Worm (Caenorhabditis elegans) whole organism, mixed stage, embryonic: Measurements from ENCODE around the gene sop-2.

Experiments
- M03D4.4 ChIP-seq: sonication (generic microtip); optimal IDR thresholded peaks from 2 replicates; lab custom pipeline; 2017; ENCODE audit warnings: mild to moderate bottlenecking, missing genetic modification characterization, missing compliant biosample characterization
- blmp-1 ChIP-seq: fragments of 150-350 bp; optimal IDR thresholded peaks from 2 replicates; lab custom pipeline; 2014; ENCODE audit warnings: missing biosample characterization, missing genetic modification characterization
- ceh-39 ChIP-seq: fragments of 150-350 bp; optimal IDR thresholded peaks from 2 replicates; lab custom pipeline; 2014; ENCODE audit warnings: missing biosample characterization, missing genetic modification characterization
- ceh-43 ChIP-seq: fragments of 200-800 bp; sonication (Bioruptor generic); optimal IDR thresholded peaks from 2 replicates; lab custom pipeline; 2018; ENCODE audit warnings: mild to moderate bottlenecking, missing genetic modification characterization, moderate library complexity, missing compliant biosample characterization
- ceh-83 ChIP-seq: fragments of 200-800 bp; sonication (Bioruptor generic); optimal IDR thresholded peaks from 2 replicates; lab custom pipeline; 2018; ENCODE audit warnings: mild to moderate bottlenecking, missing genetic modification characterization, missing compliant biosample characterization
- drap-1 ChIP-seq: fragments of 200-800 bp; sonication (Bioruptor generic); optimal IDR thresholded peaks from 3 replicates; lab custom pipeline; 2018; ENCODE audit warnings: mild to moderate bottlenecking, missing genetic modification characterization, missing compliant biosample characterization
- elt-1 ChIP-seq: sonication (generic microtip); optimal IDR thresholded peaks from 2 replicates; lab custom pipeline; 2017; ENCODE audit warnings: missing genetic modification characterization, mild to moderate bottlenecking, missing compliant biosample characterization, antibody characterized with exemption, moderate library complexity, borderline replicate concordance; ENCODE audit not compliant: insufficient read depth
- elt-3 ChIP-seq: fragments of 150-350 bp; optimal IDR thresholded peaks from 2 replicates; lab custom pipeline; 2014; ENCODE audit warnings: missing biosample characterization, missing genetic modification characterization
- flh-1 ChIP-seq: fragments of 200-800 bp; sonication (Bioruptor generic); optimal IDR thresholded peaks from 2 replicates; lab custom pipeline; 2018; ENCODE audit warnings: mild to moderate bottlenecking, missing genetic modification characterization, moderate library complexity, missing compliant biosample characterization
- hlh-1 ChIP-seq: fragments of 150-350 bp; optimal IDR thresholded peaks from 2 replicates; lab custom pipeline; 2014; ENCODE audit warnings: missing biosample characterization, missing genetic modification reagents, missing genetic modification characterization
- lin-32 ChIP-seq: fragments of 200-800 bp; sonication (Bioruptor generic); optimal IDR thresholded peaks from 2 replicates; lab custom pipeline; 2018; ENCODE audit warnings: mild to moderate bottlenecking, missing genetic modification characterization, missing compliant biosample characterization
- lsy-2 ChIP-seq: fragments of 150-350 bp; optimal IDR thresholded peaks from 2 replicates; lab custom pipeline; 2014; ENCODE audit warnings: missing biosample characterization, missing genetic modification characterization
- mab-5 ChIP-seq: fragments of 150-350 bp; optimal IDR thresholded peaks from 2 replicates; lab custom pipeline; 2014; ENCODE audit warnings: missing biosample characterization, missing genetic modification characterization
- mep-1 ChIP-seq: fragments of 150-350 bp; optimal IDR thresholded peaks from 2 replicates; lab custom pipeline; 2017; ENCODE audit warnings: missing biosample characterization, missing genetic modification reagents, missing genetic modification characterization, inconsistent platforms
- nhr-12 ChIP-seq: fragments of 150-350 bp; optimal IDR thresholded peaks from 2 replicates; lab custom pipeline; 2014; ENCODE audit warnings: missing biosample characterization, missing genetic modification characterization
- nhr-2 ChIP-seq: fragments of 150-350 bp; optimal IDR thresholded peaks from 2 replicates; lab custom pipeline; 2014; ENCODE audit warnings: missing biosample characterization, missing genetic modification characterization
- nhr-237 ChIP-seq: fragments of 150-350 bp; optimal IDR thresholded peaks from 2 replicates; lab custom pipeline; 2014; ENCODE audit warnings: missing biosample characterization, missing genetic modification characterization
- nhr-28 ChIP-seq: fragments of 150-350 bp; optimal IDR thresholded peaks from 2 replicates; lab custom pipeline; 2014; ENCODE audit warnings: missing biosample characterization, missing genetic modification characterization
- nhr-76 ChIP-seq: sonication (generic microtip); optimal IDR thresholded peaks from 2 replicates; lab custom pipeline; 2017; ENCODE audit warnings: missing biosample characterization, missing genetic modification characterization
- sem-2 ChIP-seq: fragments of 200-800 bp; sonication (Bioruptor generic); optimal IDR thresholded peaks from 2 replicates; lab custom pipeline; 2018; ENCODE audit warnings: mild to moderate bottlenecking, missing genetic modification characterization, missing compliant biosample characterization
- snpc-4 ChIP-seq: fragments of 150-350 bp; optimal IDR thresholded peaks from 2 replicates; lab custom pipeline; 2014; ENCODE audit warnings: missing biosample characterization, missing genetic modification characterization
- sptf-1 ChIP-seq: sonication (generic microtip); optimal IDR thresholded peaks from 2 replicates; lab custom pipeline; 2017; ENCODE audit warnings: mild to moderate bottlenecking, missing genetic modification characterization, moderate library complexity, missing compliant biosample characterization
- tbx-8 ChIP-seq: fragments of 200-800 bp; sonication (Bioruptor generic); optimal IDR thresholded peaks from 2 replicates; lab custom pipeline; 2018; ENCODE audit warnings: mild to moderate bottlenecking, missing genetic modification characterization, moderate library complexity, missing compliant biosample characterization
- unc-120 ChIP-seq: sonication (generic microtip); optimal IDR thresholded peaks from 2 replicates; lab custom pipeline; 2017; ENCODE audit warnings: missing genetic modification characterization, missing compliant biosample characterization; ENCODE audit not compliant: poor library complexity, severe bottlenecking
- unc-62 ChIP-seq: fragments of 150-350 bp; optimal IDR thresholded peaks from 2 replicates; lab custom pipeline; 2014; ENCODE audit warnings: missing biosample characterization, missing genetic modification reagents, missing genetic modification characterization
- zip-8 ChIP-seq: fragments of 150-350 bp; optimal IDR thresholded peaks from 2 replicates; lab custom pipeline; 2014; ENCODE audit warnings: missing biosample characterization, missing genetic modification characterization
- ztf-11 ChIP-seq: fragments of 150-350 bp; optimal IDR thresholded peaks from 2 replicates; lab custom pipeline; 2014; ENCODE audit warnings: missing biosample characterization, missing genetic modification characterization

sop-2 gene

DNA sequence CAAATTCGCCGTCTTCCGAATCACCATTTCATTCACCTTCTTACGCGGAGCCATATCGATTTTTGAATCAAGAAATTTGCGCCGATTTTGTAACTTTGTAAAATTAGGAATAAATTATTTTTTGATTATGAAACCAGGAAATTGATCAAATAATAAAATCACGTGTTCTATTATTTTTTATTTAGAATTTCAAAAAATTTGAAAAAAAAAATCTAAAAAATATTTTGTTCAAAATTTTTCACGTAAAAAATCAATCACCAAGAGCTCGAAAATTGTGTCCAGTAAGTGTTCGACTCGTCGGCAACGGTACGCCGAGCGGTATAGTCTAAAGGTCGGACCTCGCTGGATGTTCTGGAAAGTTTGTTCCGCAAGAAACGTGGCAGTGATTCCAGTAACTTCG lies 53.9 kb downstream of the sop-2 start, which contains the start of gene Y57A10B.7:
TSS of gene Y57A10B.7 (minus strand) at position 101 of the 400 bp plus-strand sequence.
- TF ChIP-seq ztf-11 (tag; lab: Kevin White, UChicago) (no peak), snpc-4 (tag; lab: Kevin White, UChicago) (no peak), elt-3 (tag; lab: Kevin White, UChicago) (no peak), mep-1 (tag; lab: Kevin White, UChicago) (no peak), zip-8 (tag; lab: Kevin White, UChicago) (no peak), lsy-2 (tag; lab: Kevin White, UChicago) (no peak), drap-1 (no peak), unc-62 (GFP tag; lab: Kevin White, UChicago) (no peak), tbx-8 (no peak), M03D4.4 (tag; lab: Kevin White, UChicago) (no peak), ceh-39 (no peak), nhr-12 (tag; lab: Kevin White, UChicago) (no peak), elt-1 (tag; lab: Kevin White, UChicago) (no peak), blmp-1 (no peak), sptf-1 (tag; lab: Kevin White, UChicago) (no peak), nhr-76 (tag; lab: Kevin White, UChicago) (no peak), nhr-237 (tag; lab: Kevin White, UChicago) (no peak)

ce11 chrII:12394138-12394537 lies 54.4 kb downstream of the sop-2 start:
- TF ChIP-seq nhr-237 (tag; lab: Kevin White, UChicago) (no peak), ztf-11 (tag; lab: Kevin White, UChicago) (no peak), ceh-39 (no peak), ceh-43 (GFP tag; lab: Kevin White, UChicago) (no peak), unc-120 (tag; lab: Kevin White, UChicago) (no peak), unc-62 (GFP tag; lab: Kevin White, UChicago) (no peak), sem-2 (GFP tag; lab: Kevin White, UChicago) (no peak), lin-32 (GFP tag; lab: Kevin White, UChicago) (no peak), nhr-28 (tag; lab: Kevin White, UChicago) (no peak), nhr-2 (tag; lab: Kevin White, UChicago) (no peak), flh-1 (GFP tag; lab: Kevin White, UChicago) (no peak), mab-5 (no peak), ceh-83 (no peak), hlh-1 (tag; lab: Kevin White, UChicago) (no peak)
